Worm (Caenorhabditis elegans) whole organism, L3 larva: ENCODE measurements around the gene srd-19.
A peak's percentile ranks its signal among the peaks of the same experiment; 100 is the strongest.

ENCODE experiments used
- R02D3.7 ChIP-seq: fragments of 150-350 bp; optimal IDR thresholded peaks from 2 replicates; lab custom pipeline; 2014; ENCODE audit warnings: missing biosample characterization, missing genetic modification characterization
- ZK546.5 ChIP-seq: sonication (generic microtip); optimal IDR thresholded peaks from 2 replicates; lab custom pipeline; 2017; ENCODE audit warnings: missing biosample characterization, missing genetic modification characterization
- aly-2 ChIP-seq: fragments of 150-350 bp; optimal IDR thresholded peaks from 2 replicates; lab custom pipeline; 2014; ENCODE audit warnings: missing biosample characterization, missing genetic modification characterization
- ama-1 ChIP-seq: fragments of 150-350 bp; optimal IDR thresholded peaks from 2 replicates; lab custom pipeline; 2018
- ceh-16 ChIP-seq: sonication (generic microtip); optimal IDR thresholded peaks from 2 replicates; lab custom pipeline; 2017; ENCODE audit warnings: missing biosample characterization, missing genetic modification characterization
- ceh-28 ChIP-seq: fragments of 150-350 bp; optimal IDR thresholded peaks from 2 replicates; lab custom pipeline; 2014; ENCODE audit warnings: missing biosample characterization, missing genetic modification reagents, missing genetic modification characterization
- ceh-82 ChIP-seq: fragments of 150-350 bp; optimal IDR thresholded peaks from 2 replicates; lab custom pipeline; 2014; ENCODE audit warnings: missing biosample characterization, missing genetic modification characterization
- ceh-9 ChIP-seq: sonication (generic microtip); optimal IDR thresholded peaks from 2 replicates; lab custom pipeline; 2018; ENCODE audit warnings: missing biosample characterization, missing genetic modification characterization
- daf-12 ChIP-seq: fragments of 150-350 bp; optimal IDR thresholded peaks from 2 replicates; lab custom pipeline; 2014; ENCODE audit warnings: missing biosample characterization, missing genetic modification reagents, missing genetic modification characterization
- egl-27 ChIP-seq: sonication (generic microtip); optimal IDR thresholded peaks from 4 replicates; lab custom pipeline; 2017; ENCODE audit warnings: missing biosample characterization, missing genetic modification reagents, missing genetic modification characterization
- egl-5 ChIP-seq: fragments of 150-350 bp; optimal IDR thresholded peaks from 2 replicates; lab custom pipeline; 2017; ENCODE audit warnings: missing biosample characterization, missing genetic modification reagents, missing genetic modification characterization, inconsistent platforms
- elt-1 ChIP-seq: fragments of 150-350 bp; optimal IDR thresholded peaks from 2 replicates; lab custom pipeline; 2014; ENCODE audit warnings: missing biosample characterization, missing genetic modification characterization
- elt-2 ChIP-seq: sonication (generic microtip); optimal IDR thresholded peaks from 2 replicates; lab custom pipeline; 2016; ENCODE audit warnings: missing genetic modification reagents, mild to moderate bottlenecking, missing genetic modification characterization, missing compliant biosample characterization
- elt-3 ChIP-seq, 3 experiments: fragments of 150-350 bp in 1 of 3; sonication (generic microtip) in 2 of 3; optimal IDR thresholded peaks; 2 replicates in 2 of 3; 4 replicates in 1 of 3; lab custom pipeline; 2014 to 2017; ENCODE audit warnings: missing biosample characterization in 3 of 3, missing genetic modification characterization in 3 of 3
- eor-1 ChIP-seq, 2 experiments: fragments of 150-350 bp; optimal IDR thresholded peaks; 2 replicates each; lab custom pipeline; 2014 to 2018; ENCODE audit warnings: missing biosample characterization in 2 of 2, missing genetic modification characterization in 2 of 2
- fkh-10 ChIP-seq: sonication (generic microtip); optimal IDR thresholded peaks from 2 replicates; lab custom pipeline; 2017; ENCODE audit warnings: missing biosample characterization, missing genetic modification reagents, missing genetic modification characterization
- fkh-2 ChIP-seq: fragments of 150-350 bp; optimal IDR thresholded peaks from 2 replicates; lab custom pipeline; 2014; ENCODE audit warnings: missing biosample characterization, missing genetic modification reagents, missing genetic modification characterization
- fos-1 ChIP-seq: fragments of 150-350 bp; optimal IDR thresholded peaks from 2 replicates; lab custom pipeline; 2014; ENCODE audit warnings: missing biosample characterization, missing genetic modification characterization
- hmg-11 ChIP-seq: sonication (generic microtip); optimal IDR thresholded peaks from 2 replicates; lab custom pipeline; 2016; ENCODE audit warnings: missing genetic modification characterization, missing compliant biosample characterization
- jun-1 ChIP-seq: fragments of 150-350 bp; optimal IDR thresholded peaks from 2 replicates; lab custom pipeline; 2014; ENCODE audit warnings: missing biosample characterization, missing genetic modification reagents, missing genetic modification characterization
- lin-15B ChIP-seq: fragments of 150-350 bp; optimal IDR thresholded peaks from 2 replicates; lab custom pipeline; 2014; ENCODE audit warnings: missing biosample characterization, missing genetic modification characterization
- lin-39 ChIP-seq: fragments of 150-350 bp; optimal IDR thresholded peaks from 2 replicates; lab custom pipeline; 2018; ENCODE audit warnings: missing biosample characterization, missing genetic modification reagents, missing genetic modification characterization
- lsy-12 ChIP-seq: sonication (generic microtip); optimal IDR thresholded peaks from 2 replicates; lab custom pipeline; 2016; ENCODE audit warnings: mild to moderate bottlenecking, missing genetic modification characterization, missing compliant biosample characterization
- mdl-1 ChIP-seq: fragments of 150-350 bp; optimal IDR thresholded peaks from 2 replicates; lab custom pipeline; 2014; ENCODE audit warnings: missing biosample characterization, missing genetic modification characterization
- mml-1 ChIP-seq: fragments of 150-350 bp; sonication (generic microtip); optimal IDR thresholded peaks from 3 replicates; lab custom pipeline; 2014; ENCODE audit warnings: missing biosample characterization, missing genetic modification characterization
- nfya-1 ChIP-seq: sonication (generic microtip); optimal IDR thresholded peaks from 2 replicates; lab custom pipeline; 2017; ENCODE audit warnings: missing genetic modification characterization, mild to moderate bottlenecking, missing compliant biosample characterization, antibody characterized with exemption, moderate library complexity; ENCODE audit not compliant: insufficient read depth
- nhr-11 ChIP-seq: fragments of 150-350 bp; optimal IDR thresholded peaks from 2 replicates; lab custom pipeline; 2014; ENCODE audit warnings: missing biosample characterization, missing genetic modification characterization
- nhr-12 ChIP-seq: fragments of 150-350 bp; optimal IDR thresholded peaks from 2 replicates; lab custom pipeline; 2014; ENCODE audit warnings: missing biosample characterization, missing genetic modification characterization
- nhr-23 ChIP-seq: fragments of 150-350 bp; optimal IDR thresholded peaks from 2 replicates; lab custom pipeline; 2014; ENCODE audit warnings: missing biosample characterization, missing genetic modification reagents, missing genetic modification characterization
- nhr-237 ChIP-seq: fragments of 150-350 bp; optimal IDR thresholded peaks from 2 replicates; lab custom pipeline; 2014; ENCODE audit warnings: missing biosample characterization, missing genetic modification characterization
- nhr-25 ChIP-seq: sonication (generic microtip); optimal IDR thresholded peaks from 2 replicates; lab custom pipeline; 2017; ENCODE audit warnings: missing biosample characterization, missing genetic modification characterization
- nhr-28 ChIP-seq: fragments of 150-350 bp; optimal IDR thresholded peaks from 2 replicates; lab custom pipeline; 2014; ENCODE audit warnings: missing biosample characterization, missing genetic modification characterization
- nhr-43 ChIP-seq: sonication (generic microtip); optimal IDR thresholded peaks from 2 replicates; lab custom pipeline; 2016; ENCODE audit warnings: mild to moderate bottlenecking, missing genetic modification characterization, missing compliant biosample characterization; ENCODE audit not compliant: poor library complexity, severe bottlenecking
- nhr-67 ChIP-seq: fragments of 150-350 bp; optimal IDR thresholded peaks from 2 replicates; lab custom pipeline; 2014; ENCODE audit warnings: missing biosample characterization, missing genetic modification characterization
- nhr-76 ChIP-seq: fragments of 150-350 bp; sonication (generic microtip); optimal IDR thresholded peaks from 5 replicates; lab custom pipeline; 2014; ENCODE audit warnings: missing biosample characterization, missing genetic modification characterization
- nhr-77 ChIP-seq: fragments of 150-350 bp; optimal IDR thresholded peaks from 2 replicates; lab custom pipeline; 2014; ENCODE audit warnings: missing biosample characterization, missing genetic modification characterization
- pha-4 ChIP-seq: fragments of 150-350 bp; optimal IDR thresholded peaks from 2 replicates; lab custom pipeline; 2014; ENCODE audit warnings: missing biosample characterization, missing genetic modification reagents, missing genetic modification characterization
- pqm-1 ChIP-seq: fragments of 150-350 bp; optimal IDR thresholded peaks from 2 replicates; lab custom pipeline; 2017; ENCODE audit warnings: missing biosample characterization, missing genetic modification characterization, inconsistent platforms
- sea-2 ChIP-seq: fragments of 150-350 bp; sonication (generic microtip); optimal IDR thresholded peaks from 4 replicates; lab custom pipeline; 2014; ENCODE audit warnings: missing biosample characterization, missing genetic modification reagents, missing genetic modification characterization
- skn-1 ChIP-seq: fragments of 150-350 bp; optimal IDR thresholded peaks from 2 replicates; lab custom pipeline; 2014; ENCODE audit warnings: missing biosample characterization, missing genetic modification characterization
- snpc-4 ChIP-seq: fragments of 150-350 bp; optimal IDR thresholded peaks from 2 replicates; lab custom pipeline; 2014; ENCODE audit warnings: missing biosample characterization, missing genetic modification characterization
- tbx-2 ChIP-seq: sonication (generic microtip); optimal IDR thresholded peaks from 2 replicates; lab custom pipeline; 2016; ENCODE audit warnings: mild to moderate bottlenecking, missing genetic modification characterization, missing compliant biosample characterization
- unc-39 ChIP-seq: sonication (generic microtip); optimal IDR thresholded peaks from 4 replicates; lab custom pipeline; 2017; ENCODE audit warnings: missing biosample characterization, missing genetic modification characterization
- unc-62 ChIP-seq: fragments of 150-350 bp; sonication (generic microtip); optimal IDR thresholded peaks from 4 replicates; lab custom pipeline; 2014; ENCODE audit warnings: missing biosample characterization, missing genetic modification reagents, missing genetic modification characterization
- zag-1 ChIP-seq: fragments of 150-350 bp; optimal IDR thresholded peaks from 2 replicates; lab custom pipeline; 2014; ENCODE audit warnings: missing biosample characterization, missing genetic modification characterization
- ztf-11 ChIP-seq: fragments of 150-350 bp; optimal IDR thresholded peaks from 2 replicates; lab custom pipeline; 2014; ENCODE audit warnings: missing biosample characterization, missing genetic modification characterization
- ztf-4 ChIP-seq: fragments of 150-350 bp; optimal IDR thresholded peaks from 2 replicates; lab custom pipeline; 2014; ENCODE audit warnings: missing biosample characterization, missing genetic modification characterization

Gene srd-19

ce11 chrV:13468190-13468765 is 39.7 kb upstream of the srd-19 start, which contains the start of the genes F25H9.6 and F25H9.7 (continued):
- TF ChIP-seq nhr-23 (tag; lab: Kevin White, UChicago) (peak; percentile 56), aly-2 (tag; lab: Kevin White, UChicago) (no peak), nfya-1 (tag; lab: Kevin White, UChicago) (peak; percentile 77), nhr-43 (tag; lab: Kevin White, UChicago) (peak; percentile 95), mml-1 (tag; lab: Kevin White, UChicago) (no peak), elt-1 (no peak), nhr-67 (tag; lab: Kevin White, UChicago) (no peak)

- TF ChIP-seq nhr-43 (tag; lab: Kevin White, UChicago) (no peak), ceh-28 (tag; lab: Kevin White, UChicago) (no peak), fos-1 (tag; lab: Kevin White, UChicago) (no peak), ztf-11 (tag; lab: Kevin White, UChicago) (no peak), nhr-25 (tag; lab: Kevin White, UChicago) (peak; percentile 34), nhr-23 (tag; lab: Kevin White, UChicago) (no peak), elt-2 (tag; lab: Kevin White, UChicago) (peak; percentile 9), unc-39 (no peak), skn-1 (tag; lab: Kevin White, UChicago) (peak; percentile 49)
These were observed 35.6 kb upstream of the srd-19 start for ce11 chrV:13464123-13464522.

ce11 chrV:13462974-13463373 is 34.4 kb upstream of the srd-19 start, which contains the start of gene frm-10:
TSS of gene frm-10 (plus strand) at chrV:13463207.
- TF ChIP-seq elt-2 (tag; lab: Kevin White, UChicago) (peak; percentile 89), pqm-1 (tag; lab: Kevin White, UChicago) (peak; percentile 100), ceh-82 (tag; lab: Kevin White, UChicago) (no peak), nhr-12 (tag; lab: Kevin White, UChicago) (no peak), ceh-9 (tag; lab: Kevin White, UChicago) (no peak), fkh-10 (no peak), ceh-16 (tag; lab: Kevin White, UChicago) (no peak), sea-2 (no peak), R02D3.7 (tag; lab: Kevin White, UChicago) (no peak), tbx-2 (no peak), elt-1 (no peak), nhr-23 (tag; lab: Kevin White, UChicago) (peak; percentile 53), mdl-1 (tag; lab: Kevin White, UChicago) (no peak), nhr-11 (tag; lab: Kevin White, UChicago) (peak; percentile 31), nhr-76 (tag; lab: Kevin White, UChicago) (no peak), nhr-237 (tag; lab: Kevin White, UChicago) (no peak), ama-1 (no peak), lin-15B (peak; percentile 53), ztf-11 (tag; lab: Kevin White, UChicago) (no peak), ztf-4 (tag; lab: Kevin White, UChicago) (no peak), lin-39 (tag; lab: Kevin White, UChicago) (peak; percentile 45), nhr-43 (tag; lab: Kevin White, UChicago) (peak; percentile 12), nhr-77 (tag; lab: Kevin White, UChicago) (no peak), lsy-12 (tag; lab: Kevin White, UChicago) (peak; percentile 9), mml-1 (tag; lab: Kevin White, UChicago) (no peak), nfya-1 (tag; lab: Kevin White, UChicago) (peak; percentile 67), nhr-25 (tag; lab: Kevin White, UChicago) (peak; percentile 36), aly-2 (tag; lab: Kevin White, UChicago) (no peak), snpc-4 (tag; lab: Kevin White, UChicago) (peak; percentile 51), daf-12 (no peak), hmg-11 (tag; lab: Kevin White, UChicago) (peak; percentile 90), zag-1 (tag; lab: Kevin White, UChicago) (no peak), eor-1 (tag; optimal IDR thresholded peaks at IDR 0.05; lab: Kevin White, UChicago) (no peak), unc-39 (no peak), egl-27 (tag; lab: Kevin White, UChicago) (no peak), nhr-67 (tag; lab: Kevin White, UChicago) (no peak), fos-1 (tag; lab: Kevin White, UChicago) (no peak), skn-1 (tag; lab: Kevin White, UChicago) (peak; percentile 28), jun-1 (tag; lab: Kevin White, UChicago) (peak; percentile 28), pha-4 (tag; lab: Kevin White, UChicago) (peak; percentile 87), ZK546.5 (tag; lab: Kevin White, UChicago) (no peak), egl-5 (no peak), nhr-28 (no peak), unc-62 (GFP tag; lab: Kevin White, UChicago) (no peak), fkh-2 (tag; lab: Kevin White, UChicago) (no peak), ceh-28 (tag; lab: Kevin White, UChicago) (peak; percentile 68), elt-3 (tag; optimal IDR thresholded peaks at IDR 0.05; lab: Kevin White, UChicago) (no peak)
- TF ChIP-seq, all 47 proteins: peak for 16
